Worm (Caenorhabditis elegans): ENCODE data around the gene ctbp-1.

Gene ctbp-1

DNA sequence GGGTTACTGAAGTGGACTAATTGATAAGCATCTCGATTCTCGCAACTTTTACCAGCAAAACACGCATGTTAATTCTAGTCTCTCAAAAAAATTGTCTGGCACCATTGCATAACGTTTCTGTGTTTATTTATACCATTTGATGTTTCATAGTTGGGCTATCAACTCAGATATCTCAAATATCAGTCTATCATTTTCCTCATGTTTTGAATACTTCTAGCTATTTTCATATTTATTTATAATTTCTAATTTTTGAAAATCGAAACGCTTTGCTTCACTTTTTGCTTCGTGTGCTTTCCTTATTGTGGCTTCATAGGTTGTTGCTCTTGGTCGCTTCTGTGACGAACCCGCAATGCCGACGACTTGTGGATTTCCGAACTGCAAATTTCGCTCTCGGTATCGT is at the start of gene ctbp-1:
TSS of gene ctbp-1 (plus strand) at position 301 of the 400 bp plus-strand sequence.
- no peak for TF ChIP-seq nhr-25 (tag; optimal IDR thresholded peaks at IDR 0.05)
- no peak for TF ChIP-seq Y55F3AM.14 (GFP tag; optimal IDR thresholded peaks at IDR 0.05)
- no peak for TF ChIP-seq lin-39 (tag; optimal IDR thresholded peaks at IDR 0.05)
- no peak for TF ChIP-seq aly-2 (tag; optimal IDR thresholded peaks at IDR 0.05)
- no peak for TF ChIP-seq nhr-77 (tag; optimal IDR thresholded peaks at IDR 0.05)

DNA sequence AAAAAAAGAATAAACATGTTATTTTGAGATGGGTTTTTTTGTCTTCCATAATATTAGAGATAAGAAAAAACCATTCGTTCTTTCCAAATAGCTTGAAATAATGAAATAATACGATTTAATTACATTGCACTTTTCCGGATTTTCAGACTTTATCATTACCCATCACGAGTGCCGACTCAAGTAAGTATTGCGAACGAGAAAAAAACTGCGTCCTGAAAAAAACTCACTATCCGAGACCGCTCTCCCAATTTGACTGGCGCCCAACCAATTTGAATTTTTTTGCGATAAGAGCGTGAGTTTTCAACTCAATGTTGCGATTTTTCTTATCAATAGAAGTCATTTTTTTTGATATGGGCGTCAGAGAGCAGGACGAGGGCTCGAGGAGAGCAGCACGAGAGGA is 49.5 kb upstream of the ctbp-1 start:
- TF ChIP-seq blmp-1 (tag; optimal IDR thresholded peaks at IDR 0.05; ENCODE audit: insufficient read depth) = no peak
- TF ChIP-seq nhr-6 (tag; optimal IDR thresholded peaks at IDR 0.05) = no peak
- TF ChIP-seq sma-9 (GFP tag; optimal IDR thresholded peaks at IDR 0.05) = no peak
- TF ChIP-seq sma-9 (tag; optimal IDR thresholded peaks at IDR 0.05) = no peak
- no peak for TF ChIP-seq skn-1 (tag; optimal IDR thresholded peaks at IDR 0.05)
- TF ChIP-seq dmd-4 (tag; optimal IDR thresholded peaks at IDR 0.05) = no peak
- TF ChIP-seq nhr-129 (tag; optimal IDR thresholded peaks at IDR 0.05) = no peak
- TF ChIP-seq gmeb-1 (tag; optimal IDR thresholded peaks at IDR 0.05) = peak; percentile 2
- no peak for TF ChIP-seq elt-3 (tag; optimal IDR thresholded peaks at IDR 0.05)
- peak; percentile 23 for TF ChIP-seq crh-2 (tag; optimal IDR thresholded peaks at IDR 0.05)
- TF ChIP-seq C34F6.9 (tag; optimal IDR thresholded peaks at IDR 0.05) = no peak
- TF ChIP-seq Y55F3AM.14 (GFP tag; optimal IDR thresholded peaks at IDR 0.05) = no peak
- no peak for TF ChIP-seq nhr-25 (tag; optimal IDR thresholded peaks at IDR 0.05)
- no peak for TF ChIP-seq alr-1 (tag; optimal IDR thresholded peaks at IDR 0.05)
- TF ChIP-seq fos-1 (tag; optimal IDR thresholded peaks at IDR 0.05) = peak; percentile 54
- no peak for TF ChIP-seq peb-1 (tag; optimal IDR thresholded peaks at IDR 0.05)
- peak; percentile 37 for TF ChIP-seq F13H6.1 (tag; optimal IDR thresholded peaks at IDR 0.05)
- no peak for TF ChIP-seq sem-4 (tag; optimal IDR thresholded peaks at IDR 0.05)
- TF ChIP-seq nhr-10 (tag; optimal IDR thresholded peaks at IDR 0.05) = no peak
- no peak for TF ChIP-seq unc-55 (GFP tag; optimal IDR thresholded peaks at IDR 0.05)
- TF ChIP-seq lsy-2 (tag; optimal IDR thresholded peaks at IDR 0.05) = no peak
- TF ChIP-seq nhr-23 (tag; optimal IDR thresholded peaks at IDR 0.05) = no peak
- TF ChIP-seq ztf-11 (tag; optimal IDR thresholded peaks at IDR 0.05) = no peak

- TF ChIP-seq nhr-25 (tag; optimal IDR thresholded peaks at IDR 0.05) (peak; percentile 17), nhr-237 (tag; optimal IDR thresholded peaks at IDR 0.05) (no peak), ztf-1 (GFP tag; conservative IDR thresholded peaks at IDR 0.05) (no peak), nhr-11 (tag; optimal IDR thresholded peaks at IDR 0.05) (no peak), F13H6.1 (tag; optimal IDR thresholded peaks at IDR 0.05) (no peak), nhr-10 (tag; optimal IDR thresholded peaks at IDR 0.05) (no peak), blmp-1 (tag; optimal IDR thresholded peaks at IDR 0.05; ENCODE audit: insufficient read depth) (peak; percentile 24), ztf-4 (tag; optimal IDR thresholded peaks at IDR 0.05) (no peak)
Observed at ce11 chrX:5814342-5814741, 48.2 kb upstream of the ctbp-1 start.

DNA sequence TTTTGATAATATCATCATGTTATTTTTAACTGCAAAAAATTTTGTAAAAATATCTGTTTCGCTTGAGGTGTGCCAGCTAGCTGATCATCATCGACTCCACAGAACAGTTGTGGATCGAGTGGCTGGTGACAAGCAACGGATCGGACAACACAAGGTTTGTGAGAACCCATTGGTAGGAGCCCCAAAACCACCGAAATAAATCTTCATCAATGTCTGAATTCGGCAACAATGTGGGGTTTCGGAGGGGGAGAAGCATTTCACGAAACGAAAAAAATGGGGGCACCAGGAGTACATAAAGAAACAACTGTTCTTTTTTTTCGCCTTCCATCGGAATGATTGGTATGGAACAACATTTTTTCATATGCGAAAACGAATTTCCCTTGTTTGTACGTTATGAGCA is 47.2 kb upstream of the ctbp-1 start:
- TF ChIP-seq mab-5 (tag; optimal IDR thresholded peaks at IDR 0.05) = peak; percentile 87
- TF ChIP-seq sem-4 (tag; optimal IDR thresholded peaks at IDR 0.05) = peak; percentile 46
- TF ChIP-seq lin-13 (GFP tag; optimal IDR thresholded peaks at IDR 0.05) = no peak
- peak in 1 of 2 experiments; percentile 7 for TF ChIP-seq lsy-2 (tag; optimal IDR thresholded peaks at IDR 0.05)
- peak; percentile 75 for TF ChIP-seq F13H6.1 (tag; optimal IDR thresholded peaks at IDR 0.05)
- TF ChIP-seq unc-62 (GFP tag; optimal IDR thresholded peaks at IDR 0.05) = no peak
- TF ChIP-seq sma-9 (GFP tag; optimal IDR thresholded peaks at IDR 0.05) = peak; percentile 0
- no peak for TF ChIP-seq sma-9 (tag; optimal IDR thresholded peaks at IDR 0.05)

ce11 chrX:5816346-5816745 is 46.2 kb upstream of the ctbp-1 start:
- no peak for TF ChIP-seq dmd-4 (tag; optimal IDR thresholded peaks at IDR 0.05)
- TF ChIP-seq crh-2 (tag; optimal IDR thresholded peaks at IDR 0.05) = peak; percentile 17
- no peak for TF ChIP-seq nhr-11 (tag; optimal IDR thresholded peaks at IDR 0.05)
- TF ChIP-seq sem-4 (tag; optimal IDR thresholded peaks at IDR 0.05) = peak; percentile 43
- peak; percentile 23 for TF ChIP-seq C34F6.9 (tag; optimal IDR thresholded peaks at IDR 0.05)
- TF ChIP-seq elt-1 (tag; optimal IDR thresholded peaks at IDR 0.05) = no peak
- no peak for TF ChIP-seq ceh-82 (tag; optimal IDR thresholded peaks at IDR 0.05)
- no peak for TF ChIP-seq ceh-16 (tag; optimal IDR thresholded peaks at IDR 0.05)
- peak; percentile 64 for TF ChIP-seq mab-5 (tag; optimal IDR thresholded peaks at IDR 0.05)
- peak; percentile 56 for TF ChIP-seq zag-1 (tag; optimal IDR thresholded peaks at IDR 0.05)
- TF ChIP-seq R02D3.7 (tag; optimal IDR thresholded peaks at IDR 0.05) = no peak
- TF ChIP-seq F13H6.1 (tag; optimal IDR thresholded peaks at IDR 0.05) = peak; percentile 73
- no peak for TF ChIP-seq ztf-1 (GFP tag; conservative IDR thresholded peaks at IDR 0.05)
- TF ChIP-seq gmeb-1 (tag; optimal IDR thresholded peaks at IDR 0.05) = no peak
- TF ChIP-seq nhr-10 (tag; optimal IDR thresholded peaks at IDR 0.05) = no peak
- TF ChIP-seq lin-39 (tag; optimal IDR thresholded peaks at IDR 0.05) = peak; percentile 49
- TF ChIP-seq lsy-2 (tag; optimal IDR thresholded peaks at IDR 0.05) = peak in 1 of 2 experiments; percentile 3
- TF ChIP-seq unc-55 (GFP tag; optimal IDR thresholded peaks at IDR 0.05) = peak; percentile 69
- TF ChIP-seq nhr-23 (tag; optimal IDR thresholded peaks at IDR 0.05) = no peak
- TF ChIP-seq Y55F3AM.14 (GFP tag; optimal IDR thresholded peaks at IDR 0.05) = peak; percentile 32
- no peak for TF ChIP-seq sma-3 (GFP tag; optimal IDR thresholded peaks at IDR 0.05)
- TF ChIP-seq nhr-25 (tag; optimal IDR thresholded peaks at IDR 0.05) = no peak
- TF ChIP-seq sma-9 (GFP tag; optimal IDR thresholded peaks at IDR 0.05) = no peak
- no peak for TF ChIP-seq sma-9 (tag; optimal IDR thresholded peaks at IDR 0.05)
- no peak for TF ChIP-seq blmp-1 (tag; optimal IDR thresholded peaks at IDR 0.05; ENCODE audit: insufficient read depth)
- no peak for TF ChIP-seq nhr-237 (tag; optimal IDR thresholded peaks at IDR 0.05)

All from whole organism, L2 larva.